Worm (Caenorhabditis elegans) whole organism, mixed stage, embryonic: Measurements from ENCODE around the gene Y54G2A.41.

Source experiments
- M03D4.4 ChIP-seq: sonication (generic microtip); optimal IDR thresholded peaks from 2 replicates; lab custom pipeline; 2017; ENCODE audit warnings: mild to moderate bottlenecking, missing genetic modification characterization, missing compliant biosample characterization
- bed-3 ChIP-seq: fragments of 200-800 bp; sonication (Bioruptor generic); optimal IDR thresholded peaks from 3 replicates; lab custom pipeline; 2018; ENCODE audit warnings: mild to moderate bottlenecking, missing genetic modification characterization, moderate library complexity, missing compliant biosample characterization
- blmp-1 ChIP-seq: fragments of 150-350 bp; optimal IDR thresholded peaks from 2 replicates; lab custom pipeline; 2014; ENCODE audit warnings: missing biosample characterization, missing genetic modification characterization
- ceh-39 ChIP-seq: fragments of 150-350 bp; optimal IDR thresholded peaks from 2 replicates; lab custom pipeline; 2014; ENCODE audit warnings: missing biosample characterization, missing genetic modification characterization
- ceh-43 ChIP-seq: fragments of 200-800 bp; sonication (Bioruptor generic); optimal IDR thresholded peaks from 2 replicates; lab custom pipeline; 2018; ENCODE audit warnings: mild to moderate bottlenecking, missing genetic modification characterization, moderate library complexity, missing compliant biosample characterization
- ceh-83 ChIP-seq: fragments of 200-800 bp; sonication (Bioruptor generic); optimal IDR thresholded peaks from 2 replicates; lab custom pipeline; 2018; ENCODE audit warnings: mild to moderate bottlenecking, missing genetic modification characterization, missing compliant biosample characterization
- ces-1 ChIP-seq: fragments of 150-350 bp; optimal IDR thresholded peaks from 2 replicates; lab custom pipeline; 2014; ENCODE audit warnings: missing biosample characterization, missing genetic modification reagents, missing genetic modification characterization
- cnd-1 ChIP-seq: fragments of 200-800 bp; sonication (Bioruptor generic); optimal IDR thresholded peaks from 2 replicates; lab custom pipeline; 2018; ENCODE audit warnings: mild to moderate bottlenecking, missing genetic modification characterization, missing compliant biosample characterization
- drap-1 ChIP-seq: fragments of 200-800 bp; sonication (Bioruptor generic); optimal IDR thresholded peaks from 3 replicates; lab custom pipeline; 2018; ENCODE audit warnings: mild to moderate bottlenecking, missing genetic modification characterization, missing compliant biosample characterization
- elt-1 ChIP-seq: sonication (generic microtip); optimal IDR thresholded peaks from 2 replicates; lab custom pipeline; 2017; ENCODE audit warnings: missing genetic modification characterization, mild to moderate bottlenecking, missing compliant biosample characterization, antibody characterized with exemption, moderate library complexity, borderline replicate concordance; ENCODE audit not compliant: insufficient read depth
- elt-3 ChIP-seq: fragments of 150-350 bp; optimal IDR thresholded peaks from 2 replicates; lab custom pipeline; 2014; ENCODE audit warnings: missing biosample characterization, missing genetic modification characterization
- flh-1 ChIP-seq: fragments of 200-800 bp; sonication (Bioruptor generic); optimal IDR thresholded peaks from 2 replicates; lab custom pipeline; 2018; ENCODE audit warnings: mild to moderate bottlenecking, missing genetic modification characterization, moderate library complexity, missing compliant biosample characterization
- ham-2 ChIP-seq: fragments of 200-800 bp; sonication (Bioruptor generic); optimal IDR thresholded peaks from 2 replicates; lab custom pipeline; 2018; ENCODE audit warnings: mild to moderate bottlenecking, missing genetic modification characterization, missing compliant biosample characterization
- hlh-1 ChIP-seq: fragments of 150-350 bp; optimal IDR thresholded peaks from 2 replicates; lab custom pipeline; 2014; ENCODE audit warnings: missing biosample characterization, missing genetic modification reagents, missing genetic modification characterization
- lin-13 ChIP-seq: fragments of 150-350 bp; optimal IDR thresholded peaks from 2 replicates; lab custom pipeline; 2014; ENCODE audit warnings: missing biosample characterization, missing genetic modification characterization
- lin-32 ChIP-seq: fragments of 200-800 bp; sonication (Bioruptor generic); optimal IDR thresholded peaks from 2 replicates; lab custom pipeline; 2018; ENCODE audit warnings: mild to moderate bottlenecking, missing genetic modification characterization, missing compliant biosample characterization
- lsy-2 ChIP-seq: fragments of 150-350 bp; optimal IDR thresholded peaks from 2 replicates; lab custom pipeline; 2014; ENCODE audit warnings: missing biosample characterization, missing genetic modification characterization
- mab-5 ChIP-seq: fragments of 150-350 bp; optimal IDR thresholded peaks from 2 replicates; lab custom pipeline; 2014; ENCODE audit warnings: missing biosample characterization, missing genetic modification characterization
- mep-1 ChIP-seq: fragments of 150-350 bp; optimal IDR thresholded peaks from 2 replicates; lab custom pipeline; 2017; ENCODE audit warnings: missing biosample characterization, missing genetic modification reagents, missing genetic modification characterization, inconsistent platforms
- mls-2 ChIP-seq: sonication (generic microtip); optimal IDR thresholded peaks from 2 replicates; lab custom pipeline; 2016; ENCODE audit warnings: mild to moderate bottlenecking, missing genetic modification characterization, moderate library complexity, missing compliant biosample characterization
- nhr-2 ChIP-seq: fragments of 150-350 bp; optimal IDR thresholded peaks from 2 replicates; lab custom pipeline; 2014; ENCODE audit warnings: missing biosample characterization, missing genetic modification characterization
- nhr-237 ChIP-seq: fragments of 150-350 bp; optimal IDR thresholded peaks from 2 replicates; lab custom pipeline; 2014; ENCODE audit warnings: missing biosample characterization, missing genetic modification characterization
- nhr-28 ChIP-seq: fragments of 150-350 bp; optimal IDR thresholded peaks from 2 replicates; lab custom pipeline; 2014; ENCODE audit warnings: missing biosample characterization, missing genetic modification characterization
- nhr-76 ChIP-seq: sonication (generic microtip); optimal IDR thresholded peaks from 2 replicates; lab custom pipeline; 2017; ENCODE audit warnings: missing biosample characterization, missing genetic modification characterization
- pha-4 ChIP-seq: fragments of 150-350 bp; optimal IDR thresholded peaks from 2 replicates; lab custom pipeline; 2018; ENCODE audit warnings: missing biosample characterization, missing genetic modification reagents, missing genetic modification characterization
- snpc-4 ChIP-seq: fragments of 150-350 bp; optimal IDR thresholded peaks from 2 replicates; lab custom pipeline; 2014; ENCODE audit warnings: missing biosample characterization, missing genetic modification characterization
- sptf-1 ChIP-seq: sonication (generic microtip); optimal IDR thresholded peaks from 2 replicates; lab custom pipeline; 2017; ENCODE audit warnings: mild to moderate bottlenecking, missing genetic modification characterization, moderate library complexity, missing compliant biosample characterization
- tbx-8 ChIP-seq: fragments of 200-800 bp; sonication (Bioruptor generic); optimal IDR thresholded peaks from 2 replicates; lab custom pipeline; 2018; ENCODE audit warnings: mild to moderate bottlenecking, missing genetic modification characterization, moderate library complexity, missing compliant biosample characterization
- unc-120 ChIP-seq: sonication (generic microtip); optimal IDR thresholded peaks from 2 replicates; lab custom pipeline; 2017; ENCODE audit warnings: missing genetic modification characterization, missing compliant biosample characterization; ENCODE audit not compliant: poor library complexity, severe bottlenecking
- unc-39 ChIP-seq: fragments of 150-350 bp; optimal IDR thresholded peaks from 2 replicates; lab custom pipeline; 2014; ENCODE audit warnings: missing biosample characterization, missing genetic modification characterization
- unc-62 ChIP-seq: fragments of 150-350 bp; optimal IDR thresholded peaks from 2 replicates; lab custom pipeline; 2014; ENCODE audit warnings: missing biosample characterization, missing genetic modification reagents, missing genetic modification characterization
- ztf-11 ChIP-seq: fragments of 150-350 bp; optimal IDR thresholded peaks from 2 replicates; lab custom pipeline; 2014; ENCODE audit warnings: missing biosample characterization, missing genetic modification characterization

Y54G2A.41 gene

ce11 chrIV:2751568-2751967 is at the start of gene Y54G2A.41:
Y54G2A.41 (plus strand) TSS chrIV:2751868.
- TF ChIP-seq elt-1 (tag; lab: Kevin White, UChicago) (no peak), lsy-2 (tag; lab: Kevin White, UChicago) (no peak), blmp-1 (tag; lab: Kevin White, UChicago) (no peak)

DNA sequence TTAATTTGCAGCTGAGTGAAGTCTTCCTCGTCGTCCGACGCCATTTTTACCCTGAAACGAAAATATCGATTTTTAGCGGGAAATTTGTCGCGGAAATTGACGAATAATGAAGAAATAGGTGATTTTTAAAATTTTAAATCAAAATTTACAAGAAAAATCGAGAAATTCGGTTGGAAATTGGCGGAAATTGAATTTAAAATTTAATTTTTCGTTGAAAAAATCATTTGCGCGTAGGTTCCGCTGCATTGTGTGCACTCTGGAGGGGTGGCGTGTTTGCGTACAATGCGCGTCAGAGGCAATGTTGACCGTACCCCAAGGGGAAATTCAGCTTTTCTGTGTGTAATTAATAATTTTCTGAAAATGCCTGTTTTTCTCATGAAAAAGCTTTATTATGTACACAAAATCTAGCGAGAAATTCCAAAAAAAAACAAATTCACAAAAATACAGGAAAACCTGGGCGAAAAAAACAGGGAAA is 47.7 kb upstream of the Y54G2A.41 start, which contains the start of gene Y94H6A.5:
Gene Y94H6A.5 (minus strand): TSS at position 51 of the 475 bp plus-strand sequence.
- TF ChIP-seq drap-1 (GFP tag; lab: Kevin White, UChicago) (no peak), blmp-1 (tag; lab: Kevin White, UChicago) (no peak), lsy-2 (tag; lab: Kevin White, UChicago) (peak; percentile 95), nhr-237 (tag; lab: Kevin White, UChicago) (peak; percentile 2), flh-1 (no peak), mep-1 (peak; percentile 1), cnd-1 (tag; lab: Kevin White, UChicago) (no peak), lin-32 (GFP tag; lab: Kevin White, UChicago) (no peak), snpc-4 (tag; lab: Kevin White, UChicago) (no peak), lin-13 (tag; lab: Kevin White, UChicago) (peak; percentile 59), mab-5 (tag; lab: Kevin White, UChicago) (no peak), ces-1 (GFP tag; lab: Kevin White, UChicago) (peak; percentile 45), unc-62 (no peak), hlh-1 (tag; lab: Kevin White, UChicago) (no peak), tbx-8 (GFP tag; lab: Kevin White, UChicago) (no peak), unc-39 (no peak), pha-4 (tag; lab: Kevin White, UChicago) (peak; percentile 49), mls-2 (tag; lab: Kevin White, UChicago) (no peak)
- TF ChIP-seq, all 35 proteins: peak for 6

DNA sequence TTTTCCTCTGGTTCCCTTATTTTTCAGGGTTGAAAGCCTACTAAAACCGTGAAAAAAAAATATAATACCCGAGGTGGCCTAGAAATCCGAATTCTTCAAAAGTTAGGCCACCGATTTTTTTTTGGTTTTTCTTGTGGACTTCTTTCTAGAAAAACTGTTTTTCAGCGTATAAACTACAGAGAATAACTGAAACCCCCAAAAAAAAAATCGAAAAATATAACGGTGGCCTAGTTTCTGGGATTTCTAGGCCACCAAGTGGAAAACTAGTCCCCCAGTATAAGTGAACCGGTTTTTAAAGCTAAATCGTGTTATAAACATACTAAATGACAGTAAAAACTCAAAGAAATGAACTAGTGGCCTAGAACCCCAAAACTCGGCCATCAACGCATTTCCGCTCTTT is 46.0 kb upstream of the Y54G2A.41 start:
- TF ChIP-seq nhr-2 (tag; lab: Kevin White, UChicago) (no peak), ceh-83 (GFP tag; lab: Kevin White, UChicago) (peak; percentile 11), tbx-8 (GFP tag; lab: Kevin White, UChicago) (no peak)

DNA sequence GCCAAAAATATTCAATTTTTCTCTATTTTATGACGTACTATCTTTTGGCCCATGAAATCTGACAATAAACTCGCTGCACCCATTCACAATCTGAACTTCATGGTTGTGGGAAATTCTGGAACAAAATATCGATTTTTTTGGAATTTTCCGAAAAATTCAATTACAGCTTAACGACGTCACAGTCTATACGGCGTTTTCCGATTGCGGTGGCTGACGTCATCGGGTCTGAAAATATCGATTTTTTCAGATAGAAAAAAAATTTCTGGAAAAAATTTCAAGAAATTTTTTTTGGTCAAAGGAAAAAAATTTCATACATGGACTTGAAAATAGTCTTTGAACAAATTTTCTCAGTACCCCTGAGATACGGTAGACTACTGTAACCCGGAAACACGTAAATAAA is 44.7 kb upstream of the Y54G2A.41 start, which contains the start of gene ubc-8:
Gene ubc-8 (minus strand): TSS at position 227 of the 400 bp plus-strand sequence.
- TF ChIP-seq flh-1 (no peak), elt-3 (no peak), ceh-43 (no peak), elt-1 (tag; lab: Kevin White, UChicago) (no peak), ceh-39 (no peak), bed-3 (GFP tag; lab: Kevin White, UChicago) (no peak), mls-2 (tag; lab: Kevin White, UChicago) (no peak), ztf-11 (tag; lab: Kevin White, UChicago) (no peak), sptf-1 (tag; lab: Kevin White, UChicago) (no peak), M03D4.4 (tag; lab: Kevin White, UChicago) (no peak), nhr-76 (no peak)

- TF ChIP-seq nhr-28 (tag; lab: Kevin White, UChicago), result no peak
- TF ChIP-seq pha-4 (tag; lab: Kevin White, UChicago), result peak; percentile 65
- TF ChIP-seq blmp-1 (tag; lab: Kevin White, UChicago), result no peak
- peak; percentile 39 for TF ChIP-seq unc-120 (tag; lab: Kevin White, UChicago)
- peak; percentile 57 for TF ChIP-seq nhr-237 (tag; lab: Kevin White, UChicago)
- TF ChIP-seq unc-62, result peak; percentile 9
- TF ChIP-seq ceh-83 (GFP tag; lab: Kevin White, UChicago), result no peak
- TF ChIP-seq cnd-1 (tag; lab: Kevin White, UChicago), result peak; percentile 11
- TF ChIP-seq mep-1, result no peak
- TF ChIP-seq hlh-1 (tag; lab: Kevin White, UChicago), result peak; percentile 57
- peak; percentile 37 for TF ChIP-seq lsy-2 (tag; lab: Kevin White, UChicago)
- peak; percentile 8 for TF ChIP-seq ham-2 (GFP tag; lab: Kevin White, UChicago)
- TF ChIP-seq drap-1 (GFP tag; lab: Kevin White, UChicago), result peak; percentile 8
Measured at ce11 chrIV:2708329-2708965, 43.2 kb upstream of the Y54G2A.41 start.
